Fruit fly (Drosophila melanogaster) whole organism, wandering third instar larva: ENCODE results near the gene sgl.
A peak's percentile ranks its signal among the peaks of the same experiment; 100 is the strongest.

ENCODE experiments used
- CG32264 ChIP-seq: fragments of 200-800 bp; sonication (Bioruptor generic); optimal IDR thresholded peaks from 2 replicates; lab custom pipeline; 2016; ENCODE audit warnings: missing biosample characterization, missing genetic modification characterization
- CG9705 ChIP-seq: fragments of 200-800 bp; sonication (Bioruptor generic); optimal IDR thresholded peaks from 2 replicates; lab custom pipeline; 2018; ENCODE audit warnings: missing biosample characterization, mild to moderate bottlenecking, missing genetic modification characterization
- CrebA ChIP-seq: fragments of 200-800 bp; sonication (Bioruptor generic); optimal IDR thresholded peaks from 2 replicates; lab custom pipeline; 2016; ENCODE audit warnings: missing biosample characterization, mild to moderate bottlenecking, missing genetic modification characterization, borderline replicate concordance
- Dfd ChIP-seq: fragments of >200 bp; optimal IDR thresholded peaks from 2 replicates; lab custom pipeline; 2017; ENCODE audit warnings: missing biosample characterization, missing genetic modification characterization
- Dif ChIP-seq: fragments of 200-275, 200-300 bp; sonication (Bioruptor generic); optimal IDR thresholded peaks from 2 replicates; lab custom pipeline; 2018; ENCODE audit warnings: missing biosample characterization, missing genetic modification characterization; ENCODE audit not compliant: partially characterized antibody
- HLH106 ChIP-seq: fragments of 200-800 bp; optimal IDR thresholded peaks from 3 replicates; lab custom pipeline; 2019; ENCODE audit warnings: missing biosample characterization, mild to moderate bottlenecking, missing genetic modification characterization, moderate library complexity
- Hnf4 ChIP-seq: fragments of 200-800 bp; sonication (Bioruptor generic); optimal IDR thresholded peaks from 2 replicates; lab custom pipeline; 2016; ENCODE audit warnings: missing biosample characterization, mild to moderate bottlenecking, missing genetic modification characterization
- Hr78 ChIP-seq: fragments of >200 bp; optimal IDR thresholded peaks from 2 replicates; lab custom pipeline; 2017; ENCODE audit warnings: missing biosample characterization, missing genetic modification characterization
- Hr83 ChIP-seq: fragments of 200-300 bp; sonication (Bioruptor generic); optimal IDR thresholded peaks from 2 replicates; lab custom pipeline; 2016; ENCODE audit warnings: missing biosample characterization, mild to moderate bottlenecking, missing genetic modification characterization, moderate library complexity; ENCODE audit not compliant: poor library complexity, severe bottlenecking
- Jra ChIP-seq: sonication (Bioruptor generic); optimal IDR thresholded peaks from 2 replicates; lab custom pipeline; 2016; ENCODE audit warnings: missing biosample characterization, missing genetic modification characterization
- N ChIP-seq: fragments of >200 bp; optimal IDR thresholded peaks from 2 replicates; lab custom pipeline; 2018; ENCODE audit warnings: missing biosample characterization, missing external identifiers, missing genetic modification characterization
- OdsH ChIP-seq: fragments of 200-800 bp; sonication (Bioruptor generic); optimal IDR thresholded peaks from 2 replicates; lab custom pipeline; 2016; ENCODE audit warnings: missing biosample characterization, mild to moderate bottlenecking, missing genetic modification characterization
- Rel ChIP-seq, 2 experiments: fragments of 200-800 bp; sonication (Bioruptor generic) in 1 of 2; optimal IDR thresholded peaks; 2 replicates in 1 of 2; 3 replicates in 1 of 2; lab custom pipeline; 2016 to 2019; ENCODE audit warnings: mild to moderate bottlenecking in 2 of 2, missing biosample characterization in 2 of 2, missing genetic modification characterization in 2 of 2, moderate library complexity in 1 of 2
- Sp1 ChIP-seq: fragments of 200-800 bp; sonication (Bioruptor generic); optimal IDR thresholded peaks from 3 replicates; lab custom pipeline; 2019; ENCODE audit warnings: missing biosample characterization, mild to moderate bottlenecking, missing genetic modification characterization, moderate library complexity
- Vsx2 ChIP-seq: fragments of 200-300, 225-300 bp; sonication (Bioruptor generic); optimal IDR thresholded peaks from 2 replicates; lab custom pipeline; 2018; ENCODE audit warnings: missing biosample characterization, missing genetic modification characterization; ENCODE audit not compliant: partially characterized antibody
- br ChIP-seq: fragments of 200-800 bp; sonication (Bioruptor generic); optimal IDR thresholded peaks from 2 replicates; lab custom pipeline; 2016; ENCODE audit warnings: missing biosample characterization, missing genetic modification characterization
- brk ChIP-seq: fragments of 200-800 bp; sonication (Bioruptor generic); optimal IDR thresholded peaks from 2 replicates; lab custom pipeline; 2016; ENCODE audit warnings: missing biosample characterization, mild to moderate bottlenecking, missing genetic modification characterization
- dl ChIP-seq, 2 experiments: fragments of 175-275, 200-275 bp in 1 of 2; fragments of 200-275 bp in 1 of 2; sonication (Bioruptor generic); optimal IDR thresholded peaks; lab custom pipeline; 2018; ENCODE audit warnings: mild to moderate bottlenecking in 2 of 2, missing biosample characterization in 2 of 2, missing genetic modification characterization in 2 of 2, moderate library complexity in 2 of 2; ENCODE audit not compliant: partially characterized antibody in 2 of 2, insufficient read depth in 1 of 2
- dmrt93B ChIP-seq: fragments of 200-800 bp; sonication (Bioruptor generic); optimal IDR thresholded peaks from 2 replicates; lab custom pipeline; 2018; ENCODE audit warnings: missing biosample characterization, mild to moderate bottlenecking, missing genetic modification characterization
- dsf ChIP-seq: sonication (Bioruptor generic); optimal IDR thresholded peaks from 2 replicates; lab custom pipeline; 2016; ENCODE audit warnings: missing biosample characterization, missing genetic modification characterization, borderline replicate concordance
- ey ChIP-seq: fragments of 200-800 bp; sonication (Bioruptor generic); optimal IDR thresholded peaks from 2 replicates; lab custom pipeline; 2016; ENCODE audit warnings: missing biosample characterization, missing genetic modification characterization
- foxo ChIP-seq, 2 experiments: fragments of 200-800 bp; sonication (Bioruptor generic); optimal IDR thresholded peaks; 2 replicates in 1 of 2; 3 replicates in 1 of 2; lab custom pipeline; 2016 to 2017; ENCODE audit warnings: missing biosample characterization in 2 of 2, missing genetic modification characterization in 2 of 2
- fru ChIP-seq: fragments of 200-800 bp; sonication (Bioruptor generic); optimal IDR thresholded peaks from 3 replicates; lab custom pipeline; 2016; ENCODE audit warnings: missing biosample characterization, mild to moderate bottlenecking, missing genetic modification characterization
- h ChIP-seq: fragments of 200-800 bp; sonication (Bioruptor generic); optimal IDR thresholded peaks from 3 replicates; lab custom pipeline; 2016; ENCODE audit warnings: missing biosample characterization, mild to moderate bottlenecking, missing genetic modification characterization
- jim ChIP-seq: fragments of 175-275, 200-325 bp; sonication (Bioruptor generic); optimal IDR thresholded peaks from 2 replicates; lab custom pipeline; 2016; ENCODE audit warnings: missing biosample characterization, mild to moderate bottlenecking, missing genetic modification characterization
- lola ChIP-seq: fragments of >200 bp; optimal IDR thresholded peaks from 2 replicates; lab custom pipeline; 2017; ENCODE audit warnings: missing biosample characterization, missing genetic modification characterization
- pan ChIP-seq: fragments of >200 bp; optimal IDR thresholded peaks from 2 replicates; lab custom pipeline; 2017
- psq ChIP-seq: fragments of 200-800 bp; sonication (Bioruptor generic); optimal IDR thresholded peaks from 3 replicates; lab custom pipeline; 2017; ENCODE audit warnings: missing biosample characterization, mild to moderate bottlenecking, missing genetic modification characterization, moderate library complexity
- rgr ChIP-seq: fragments of 200-800 bp; sonication (Bioruptor generic); optimal IDR thresholded peaks from 3 replicates; lab custom pipeline; 2016; ENCODE audit warnings: missing biosample characterization, mild to moderate bottlenecking, missing genetic modification characterization
- sage ChIP-seq: fragments of 200-800 bp; sonication (Bioruptor generic); optimal IDR thresholded peaks from 2 replicates; lab custom pipeline; 2016; ENCODE audit warnings: missing biosample characterization, mild to moderate bottlenecking, missing genetic modification characterization
- sv ChIP-seq: fragments of 200-800 bp; sonication (Bioruptor generic); optimal IDR thresholded peaks from 3 replicates; lab custom pipeline; 2016; ENCODE audit warnings: missing biosample characterization, missing genetic modification characterization
- tai ChIP-seq: sonication (Bioruptor generic); optimal IDR thresholded peaks from 2 replicates; lab custom pipeline; 2016; ENCODE audit warnings: missing biosample characterization, missing genetic modification characterization

The sgl gene

dm6 chr3L:6978030-6978683 lies 13.6 kb upstream of the sgl start:
- no peak for TF ChIP-seq lola (GFP tag; lab: Kevin White, UChicago)
- no peak for TF ChIP-seq jim (GFP tag; lab: Kevin White, UChicago)
- TF ChIP-seq brk (GFP tag; lab: Kevin White, UChicago) = no peak
- no peak for TF ChIP-seq Jra (GFP tag; lab: Kevin White, UChicago)
- no peak for TF ChIP-seq tai
- TF ChIP-seq Hr83 (GFP tag; lab: Kevin White, UChicago) = no peak
- no peak for TF ChIP-seq br (GFP tag; lab: Kevin White, UChicago)
- TF ChIP-seq dmrt93B (GFP tag; lab: Kevin White, UChicago) = no peak
- no peak for TF ChIP-seq HLH106 (tag; lab: Kevin White, UChicago)
- TF ChIP-seq CG32264 (GFP tag; lab: Kevin White, UChicago) = no peak
- no peak for TF ChIP-seq Vsx2
- TF ChIP-seq foxo (GFP tag; optimal IDR thresholded peaks at IDR 0.05; lab: Kevin White, UChicago) = no peak
- TF ChIP-seq CG9705 (GFP tag; lab: Kevin White, UChicago) = no peak
- no peak for TF ChIP-seq Dif
- no peak for TF ChIP-seq pan (lab: Kevin White, UChicago)
- no peak for TF ChIP-seq sage
- TF ChIP-seq Dfd = no peak
- TF ChIP-seq Hr78 (GFP tag; lab: Kevin White, UChicago) = no peak
- TF ChIP-seq N = no peak

dm6 chr3L:6977391-6977790 lies 12.8 kb upstream of the sgl start:
- no peak for TF ChIP-seq Dfd
- no peak for TF ChIP-seq Rel (GFP tag; optimal IDR thresholded peaks at IDR 0.05; lab: Kevin White, UChicago)
- TF ChIP-seq Rel (tag; optimal IDR thresholded peaks at IDR 0.05; lab: Kevin White, UChicago) = peak; percentile 19
- TF ChIP-seq dmrt93B (GFP tag; lab: Kevin White, UChicago) = peak; percentile 22
- TF ChIP-seq h (GFP tag; lab: Kevin White, UChicago) = peak; percentile 68
- TF ChIP-seq Sp1 (GFP tag; lab: Kevin White, UChicago) = peak; percentile 80
- TF ChIP-seq dl (GFP tag; optimal IDR thresholded peaks at IDR 0.05; lab: Kevin White, UChicago; ENCODE audit: insufficient read depth in 1 of 2, partially characterized antibody in 2 of 2) = no peak
- TF ChIP-seq Hnf4 = peak; percentile 68
- no peak for TF ChIP-seq CrebA
- TF ChIP-seq HLH106 (tag; lab: Kevin White, UChicago) = peak; percentile 75
- no peak for TF ChIP-seq sv (GFP tag; lab: Kevin White, UChicago)
- TF ChIP-seq dsf (GFP tag; lab: Kevin White, UChicago) = no peak
- no peak for TF ChIP-seq Vsx2
- peak; percentile 69 for TF ChIP-seq rgr (GFP tag; lab: Kevin White, UChicago)
- TF ChIP-seq fru (GFP tag; lab: Kevin White, UChicago) = peak; percentile 54
- TF ChIP-seq brk (GFP tag; lab: Kevin White, UChicago) = peak; percentile 61
- TF ChIP-seq sage = peak; percentile 48
- peak; percentile 77 for TF ChIP-seq OdsH (GFP tag; lab: Kevin White, UChicago)
- peak; percentile 38 for TF ChIP-seq br (GFP tag; lab: Kevin White, UChicago)
- TF ChIP-seq ey (GFP tag; lab: Kevin White, UChicago) = peak; percentile 25
- TF ChIP-seq psq = peak; percentile 63
- peak; percentile 12 for TF ChIP-seq Hr83 (GFP tag; lab: Kevin White, UChicago)
- no peak for TF ChIP-seq lola (GFP tag; lab: Kevin White, UChicago)
- TF ChIP-seq CG9705 (GFP tag; lab: Kevin White, UChicago) = peak; percentile 5
- TF ChIP-seq foxo (GFP tag; optimal IDR thresholded peaks at IDR 0.05; lab: Kevin White, UChicago) = peak in 1 of 2 experiments; percentile 75

dm6 chr3L:6976601-6977140 lies 12.1 kb upstream of the sgl start:
- no peak for TF ChIP-seq h (GFP tag; lab: Kevin White, UChicago)
- TF ChIP-seq Rel (GFP tag; optimal IDR thresholded peaks at IDR 0.05; lab: Kevin White, UChicago) = no peak
- TF ChIP-seq Rel (tag; optimal IDR thresholded peaks at IDR 0.05; lab: Kevin White, UChicago) = peak; percentile 45
- TF ChIP-seq, all 38 proteins: peak for 1
